Fruit fly (Drosophila melanogaster) whole organism, adult: ENCODE measurements around the gene CG42375.

ENCODE experiments used
- CG11617 ChIP-seq: fragments of 200-800 bp; sonication (Bioruptor generic); optimal IDR thresholded peaks from 2 replicates; lab custom pipeline; 2017; ENCODE audit warnings: mild to moderate bottlenecking, missing biosample characterization, missing genetic modification reagents, missing genetic modification characterization
- CG12768 ChIP-seq: fragments of 200-800 bp; sonication (Bioruptor generic); optimal IDR thresholded peaks from 2 replicates; lab custom pipeline; 2017; ENCODE audit warnings: missing biosample characterization, missing genetic modification characterization, mild to moderate bottlenecking, moderate library complexity, missing genetic modification reagents
- CG14711 ChIP-seq: fragments of 200-800 bp; sonication (Bioruptor generic); optimal IDR thresholded peaks from 2 replicates; lab custom pipeline; 2018; ENCODE audit warnings: missing biosample characterization, mild to moderate bottlenecking, missing genetic modification characterization, moderate library complexity
- CG1620 ChIP-seq: fragments of 200-800 bp; sonication (Bioruptor generic); optimal IDR thresholded peaks from 2 replicates; lab custom pipeline; 2016; ENCODE audit warnings: missing biosample characterization, missing genetic modification characterization
- CG33017 ChIP-seq: fragments of 200-800 bp; sonication (Bioruptor generic); optimal IDR thresholded peaks from 2 replicates; lab custom pipeline; 2018; ENCODE audit warnings: missing biosample characterization, mild to moderate bottlenecking, missing genetic modification characterization, moderate library complexity
- CG5204 ChIP-seq: fragments of 200-800 bp; sonication (Bioruptor generic); optimal IDR thresholded peaks from 2 replicates; lab custom pipeline; 2016; ENCODE audit warnings: missing biosample characterization, missing genetic modification characterization
- CG7045 ChIP-seq: fragments of 200-800 bp; sonication (Bioruptor generic); optimal IDR thresholded peaks from 2 replicates; lab custom pipeline; 2017; ENCODE audit warnings: missing biosample characterization, mild to moderate bottlenecking, missing genetic modification characterization
- Clk ChIP-seq: fragments of 200-800 bp; sonication (Bioruptor generic); optimal IDR thresholded peaks from 2 replicates; lab custom pipeline; 2017; ENCODE audit warnings: missing biosample characterization, missing genetic modification characterization
- Crg-1 ChIP-seq: fragments of 200-800 bp; sonication (Bioruptor generic); optimal IDR thresholded peaks from 2 replicates; lab custom pipeline; 2016; ENCODE audit warnings: missing biosample characterization, missing genetic modification characterization
- Hr96 ChIP-seq: fragments of 200-800 bp; sonication (Bioruptor generic); optimal IDR thresholded peaks from 2 replicates; lab custom pipeline; 2016; ENCODE audit warnings: missing biosample characterization, missing genetic modification characterization
- Mnt ChIP-seq: fragments of 200-800 bp; sonication (Bioruptor generic); optimal IDR thresholded peaks from 2 replicates; lab custom pipeline; 2016; ENCODE audit warnings: missing biosample characterization, mild to moderate bottlenecking, missing genetic modification characterization
- bab1 ChIP-seq: fragments of 200-800 bp; sonication (Bioruptor generic); optimal IDR thresholded peaks from 3 replicates; lab custom pipeline; 2019; ENCODE audit warnings: missing biosample characterization, mild to moderate bottlenecking, missing genetic modification characterization, moderate library complexity
- cic ChIP-seq: fragments of 200-800 bp; sonication (Bioruptor generic); optimal IDR thresholded peaks from 2 replicates; lab custom pipeline; 2017; ENCODE audit warnings: missing biosample characterization, mild to moderate bottlenecking, missing genetic modification characterization, moderate library complexity
- kay ChIP-seq: fragments of 200-800 bp; sonication (Bioruptor generic); peaks from one replicate; lab custom pipeline; 2016; ENCODE audit warnings: missing biosample characterization, missing genetic modification characterization, borderline replicate concordance
- ovo ChIP-seq: fragments of 200-800 bp; sonication (Bioruptor generic); optimal IDR thresholded peaks from 2 replicates; lab custom pipeline; 2016; ENCODE audit warnings: missing biosample characterization, missing genetic modification characterization
- pad ChIP-seq: fragments of 200-800 bp; sonication (Bioruptor generic); optimal IDR thresholded peaks from 3 replicates; lab custom pipeline; 2017; ENCODE audit warnings: missing biosample characterization, missing genetic modification characterization, mild to moderate bottlenecking, moderate library complexity, missing genetic modification reagents
- tj ChIP-seq: fragments of 200-800 bp; sonication (Bioruptor generic); optimal IDR thresholded peaks from 3 replicates; lab custom pipeline; 2017; ENCODE audit warnings: missing biosample characterization, mild to moderate bottlenecking, missing genetic modification characterization, moderate library complexity
- toe ChIP-seq: fragments of 200-800 bp; sonication (Bioruptor generic); optimal IDR thresholded peaks from 2 replicates; lab custom pipeline; 2016; ENCODE audit warnings: missing biosample characterization, missing genetic modification characterization

Gene CG42375

dm6 chr3R:13779241-13779683, at the start of gene CG42375, which contains the start of gene CG9288:
CG42375 (plus strand) TSS chr3R:13779624.
CG9288 (plus strand) TSS chr3R:13779624.
- TF ChIP-seq CG12768 (GFP tag; lab: Kevin White, UChicago) = no peak
- TF ChIP-seq toe (GFP tag; lab: Kevin White, UChicago) = peak; percentile 15
- peak; percentile 38 for TF ChIP-seq CG14711

- no peak for TF ChIP-seq CG5204 (GFP tag; lab: Kevin White, UChicago)
- peak; percentile 56 for TF ChIP-seq tj (GFP tag; lab: Kevin White, UChicago)
- no peak for TF ChIP-seq kay (GFP tag; lab: Kevin White, UChicago)
Measured at dm6 chr3R:13730005-13730404, 49.4 kb upstream of the CG42375 start.

- TF ChIP-seq CG11617 (GFP tag; lab: Kevin White, UChicago) (no peak), bab1 (no peak), CG1620 (GFP tag; lab: Kevin White, UChicago) (no peak), CG14711 (no peak), Clk (GFP tag; lab: Kevin White, UChicago) (no peak), CG5204 (GFP tag; lab: Kevin White, UChicago) (no peak), pad (GFP tag; lab: Kevin White, UChicago) (no peak), cic (GFP tag; lab: Kevin White, UChicago) (no peak), toe (GFP tag; lab: Kevin White, UChicago) (no peak), CG33017 (tag; lab: Kevin White, UChicago) (no peak), tj (GFP tag; lab: Kevin White, UChicago) (no peak), CG7045 (GFP tag; lab: Kevin White, UChicago) (no peak), Mnt (GFP tag; lab: Kevin White, UChicago) (no peak), kay (GFP tag; lab: Kevin White, UChicago) (no peak)
Measured at dm6 chr3R:13735304-13735898, 44.0 kb upstream of the CG42375 start.

- TF ChIP-seq tj (GFP tag; lab: Kevin White, UChicago) = no peak
- no peak for TF ChIP-seq Crg-1
- TF ChIP-seq bab1 = no peak
- no peak for TF ChIP-seq cic (GFP tag; lab: Kevin White, UChicago)
Measured at dm6 chr3R:13746066-13746673, 33.3 kb upstream of the CG42375 start.

- TF ChIP-seq CG1620 (GFP tag; lab: Kevin White, UChicago) (no peak), kay (GFP tag; lab: Kevin White, UChicago) (peak; percentile 73), Crg-1 (no peak)
Measured at dm6 chr3R:13761563-13761962, 17.9 kb upstream of the CG42375 start.

- TF ChIP-seq cic (GFP tag; lab: Kevin White, UChicago) = no peak
- TF ChIP-seq CG7045 (GFP tag; lab: Kevin White, UChicago) = no peak
- no peak for TF ChIP-seq pad (GFP tag; lab: Kevin White, UChicago)
- no peak for TF ChIP-seq ovo (GFP tag; lab: Kevin White, UChicago)
- no peak for TF ChIP-seq toe (GFP tag; lab: Kevin White, UChicago)
- TF ChIP-seq CG33017 (tag; lab: Kevin White, UChicago) = no peak
- no peak for TF ChIP-seq tj (GFP tag; lab: Kevin White, UChicago)
- no peak for TF ChIP-seq CG5204 (GFP tag; lab: Kevin White, UChicago)
Measured at dm6 chr3R:13765001-13765400, 14.4 kb upstream of the CG42375 start.

- no peak for TF ChIP-seq cic (GFP tag; lab: Kevin White, UChicago)
- TF ChIP-seq CG11617 (GFP tag; lab: Kevin White, UChicago) = no peak
- TF ChIP-seq Hr96 (GFP tag; lab: Kevin White, UChicago) = no peak
- no peak for TF ChIP-seq CG12768 (GFP tag; lab: Kevin White, UChicago)
- TF ChIP-seq Clk (GFP tag; lab: Kevin White, UChicago) = no peak
- TF ChIP-seq pad (GFP tag; lab: Kevin White, UChicago) = no peak
- no peak for TF ChIP-seq CG1620 (GFP tag; lab: Kevin White, UChicago)
- no peak for TF ChIP-seq toe (GFP tag; lab: Kevin White, UChicago)
Measured at dm6 chr3R:13765456-13765855, 14.0 kb upstream of the CG42375 start, which contains the start of gene CG9312. CG9312 (plus strand) TSS chr3R:13765756.

dm6 chr3R:13767239-13767638, 12.2 kb upstream of the CG42375 start, which contains the start of gene Cht5:
Cht5 (plus strand) TSS chr3R:13767549.
- TF ChIP-seq Mnt (GFP tag; lab: Kevin White, UChicago) (no peak), Hr96 (GFP tag; lab: Kevin White, UChicago) (no peak), bab1 (no peak)
